Fruit fly (Drosophila melanogaster) whole organism, embryonic: ENCODE results near the gene ich.

Experiments used
- Awh ChIP-seq: fragments of 200-800 bp; sonication (Bioruptor generic); IDR thresholded peaks from 2 replicates; pipeline ENCODE4, ENCODE4 v1.3.6; 2022; ENCODE audit warnings: missing biosample characterization, missing genetic modification characterization
- BEAF-32 ChIP-seq: fragments of 200-800 bp; sonication (Bioruptor generic); optimal IDR thresholded peaks from 3 replicates; lab custom pipeline; 2017; ENCODE audit warnings: missing biosample characterization, missing genetic modification characterization, mild to moderate bottlenecking, moderate library complexity, missing genetic modification reagents
- CG11398 ChIP-seq: fragments of 200-800 bp; sonication (Bioruptor generic); optimal IDR thresholded peaks from 2 replicates; lab custom pipeline; 2016; ENCODE audit warnings: missing biosample characterization, missing genetic modification characterization
- CG11695 ChIP-seq: fragments of 200-800 bp; sonication (Bioruptor generic); IDR thresholded peaks from 3 replicates; pipeline ENCODE4 v1.3.6; 2022; ENCODE audit warnings: missing biosample characterization, missing genetic modification characterization
- CG1233 ChIP-seq: fragments of 200-800 bp; sonication (Bioruptor generic); optimal IDR thresholded peaks from 4 replicates; lab custom pipeline; 2018; ENCODE audit warnings: missing biosample characterization, mild to moderate bottlenecking, missing genetic modification characterization
- CG13296 ChIP-seq: fragments of 200-800 bp; sonication (Bioruptor generic); optimal IDR thresholded peaks from 3 replicates; lab custom pipeline; 2018; ENCODE audit warnings: missing biosample characterization, mild to moderate bottlenecking, missing genetic modification characterization
- CG16779 ChIP-seq: fragments of 200-800 bp; sonication (Bioruptor generic); IDR thresholded peaks from 2 replicates; pipeline ENCODE4 v1.3.6; 2022; ENCODE audit warnings: missing biosample characterization, missing genetic modification characterization
- CG17186 ChIP-seq: fragments of 200-800 bp; sonication (Bioruptor generic); optimal IDR thresholded peaks from 3 replicates; lab custom pipeline; 2017; ENCODE audit warnings: missing biosample characterization, missing genetic modification reagents, missing genetic modification characterization
- CG31365 ChIP-seq: fragments of 200-800 bp; sonication (Bioruptor generic); optimal IDR thresholded peaks from 2 replicates; lab custom pipeline; 2018; ENCODE audit warnings: missing biosample characterization, mild to moderate bottlenecking, missing genetic modification characterization
- CG32532 ChIP-seq: fragments of 200-800 bp; sonication (Bioruptor generic); IDR thresholded peaks from 2 replicates; pipeline ENCODE4 v1.3.6; 2022; ENCODE audit warnings: missing biosample characterization, missing genetic modification characterization
- CG3281 ChIP-seq: fragments of 200-800 bp; sonication (Bioruptor generic); optimal IDR thresholded peaks from 3 replicates; lab custom pipeline; 2017; ENCODE audit warnings: missing biosample characterization, mild to moderate bottlenecking, missing genetic modification characterization
- CG3407 ChIP-seq: fragments of 200-800 bp; sonication (Bioruptor generic); optimal IDR thresholded peaks from 2 replicates; lab custom pipeline; 2018; ENCODE audit warnings: missing biosample characterization, mild to moderate bottlenecking, missing genetic modification characterization
- CG4360 ChIP-seq: fragments of 200-800 bp; sonication (Bioruptor generic); IDR thresholded peaks from 2 replicates; pipeline ENCODE4 v1.3.6; 2022; ENCODE audit warnings: missing biosample characterization, missing genetic modification characterization
- CG6791 ChIP-seq: fragments of 200-800 bp; sonication (Bioruptor generic); IDR thresholded peaks from 3 replicates; pipeline ENCODE4 v1.3.6; 2022; ENCODE audit warnings: missing biosample characterization, missing genetic modification characterization; ENCODE audit not compliant: partially characterized antibody
- CG7372 ChIP-seq: fragments of 200-800 bp; sonication (Bioruptor generic); IDR thresholded peaks from 2 replicates; pipeline ENCODE4 v1.3.6; 2022; ENCODE audit warnings: missing biosample characterization, missing genetic modification characterization
- CG7556 ChIP-seq: fragments of 200-800 bp; sonication (Bioruptor generic); optimal IDR thresholded peaks from 2 replicates; lab custom pipeline; 2017; ENCODE audit warnings: missing biosample characterization, mild to moderate bottlenecking, missing genetic modification characterization
- CG7745 ChIP-seq: fragments of 200-800 bp; sonication (Bioruptor generic); optimal IDR thresholded peaks from 2 replicates; lab custom pipeline; 2018; ENCODE audit warnings: missing biosample characterization, mild to moderate bottlenecking, missing genetic modification characterization, moderate library complexity
- CG7963 ChIP-seq: fragments of 200-800 bp; sonication (Bioruptor generic); IDR thresholded peaks from 3 replicates; pipeline ENCODE4 v1.3.6; 2022; ENCODE audit warnings: missing biosample characterization, missing genetic modification characterization; ENCODE audit not compliant: partially characterized antibody
- CG8388 ChIP-seq: fragments of 200-800 bp; sonication (Bioruptor generic); optimal IDR thresholded peaks from 2 replicates; lab custom pipeline; 2019; ENCODE audit warnings: missing biosample characterization, mild to moderate bottlenecking, missing genetic modification characterization, moderate library complexity
- CG9932 ChIP-seq: fragments of 200-800 bp; sonication (Bioruptor generic); IDR thresholded peaks from 2 replicates; pipeline ENCODE4 v1.3.6; 2022; ENCODE audit warnings: missing biosample characterization, missing genetic modification characterization
- Chrac-16 ChIP-seq: fragments of 200-800 bp; sonication (Bioruptor generic); optimal IDR thresholded peaks from 3 replicates; lab custom pipeline; 2016; ENCODE audit warnings: missing biosample characterization, missing genetic modification characterization
- Doc3 ChIP-seq: fragments of 200-800 bp; sonication (Bioruptor generic); IDR thresholded peaks from 3 replicates; pipeline ENCODE4 v1.3.6; 2022; ENCODE audit warnings: missing biosample characterization, missing genetic modification characterization; ENCODE audit not compliant: partially characterized antibody
- Gsc ChIP-seq: fragments of 200-800 bp; sonication (Bioruptor generic); IDR thresholded peaks from 2 replicates; pipeline ENCODE4 v1.3.6; 2022; ENCODE audit warnings: missing biosample characterization, missing genetic modification characterization
- HLH3B ChIP-seq: fragments of 200-800 bp; sonication (Bioruptor generic); IDR thresholded peaks from 2 replicates; pipeline ENCODE4 v1.3.6; 2022; ENCODE audit warnings: missing biosample characterization, missing genetic modification characterization
- Hmr ChIP-seq: fragments of 200-800 bp; sonication (Bioruptor generic); optimal IDR thresholded peaks from 3 replicates; lab custom pipeline; 2017; ENCODE audit warnings: mild to moderate bottlenecking, missing biosample characterization, missing genetic modification reagents, missing genetic modification characterization
- MTF-1 ChIP-seq: fragments of 200-800 bp; sonication (Bioruptor generic); optimal IDR thresholded peaks from 2 replicates; lab custom pipeline; 2018; ENCODE audit warnings: missing biosample characterization, mild to moderate bottlenecking, missing genetic modification characterization, borderline replicate concordance
- Oli ChIP-seq: fragments of 200-800 bp; sonication (Bioruptor generic); optimal IDR thresholded peaks from 2 replicates; lab custom pipeline; 2018; ENCODE audit warnings: missing biosample characterization, mild to moderate bottlenecking, missing genetic modification characterization, moderate library complexity
- Ravus ChIP-seq: fragments of 200-800 bp; sonication (Bioruptor generic); IDR thresholded peaks from 2 replicates; pipeline ENCODE4 v1.3.6; 2022; ENCODE audit warnings: missing biosample characterization, missing genetic modification characterization
- Scr ChIP-seq: fragments of 200-800 bp; sonication (Bioruptor generic); IDR thresholded peaks from 2 replicates; pipeline ENCODE4 v1.3.6; 2022; ENCODE audit warnings: missing biosample characterization, missing genetic modification characterization; ENCODE audit not compliant: partially characterized antibody
- chm ChIP-seq: fragments of 200-800 bp; sonication (Bioruptor generic); IDR thresholded peaks from 2 replicates; pipeline ENCODE4 v1.3.6; 2022; ENCODE audit warnings: missing biosample characterization, missing genetic modification characterization
- dan ChIP-seq: fragments of 200-800 bp; sonication (Bioruptor generic); IDR thresholded peaks from 2 replicates; pipeline ENCODE4 v1.3.6; 2022; ENCODE audit warnings: missing biosample characterization, missing genetic modification characterization
- dati ChIP-seq: fragments of 200-800 bp; sonication (Bioruptor generic); IDR thresholded peaks from 2 replicates; pipeline ENCODE4 v1.3.6; 2022; ENCODE audit warnings: missing biosample characterization, missing genetic modification characterization
- disco-r ChIP-seq: fragments of 200-800 bp; sonication (Bioruptor generic); optimal IDR thresholded peaks from 2 replicates; lab custom pipeline; 2016; ENCODE audit warnings: missing biosample characterization, missing genetic modification characterization
- jigr1 ChIP-seq: fragments of 200-800 bp; sonication (Bioruptor generic); IDR thresholded peaks from 3 replicates; pipeline ENCODE4 v1.3.6; 2022; ENCODE audit warnings: missing biosample characterization, missing genetic modification characterization
- kay ChIP-seq: fragments of 200-800 bp; sonication (Bioruptor generic); optimal IDR thresholded peaks from 2 replicates; lab custom pipeline; 2016; ENCODE audit warnings: missing biosample characterization, missing genetic modification characterization
- nerfin-1 ChIP-seq: fragments of 200-800 bp; sonication (Bioruptor generic); optimal IDR thresholded peaks from 3 replicates; lab custom pipeline; 2019; ENCODE audit warnings: missing biosample characterization, mild to moderate bottlenecking, missing genetic modification characterization, moderate library complexity
- onecut ChIP-seq: fragments of 200-800 bp; sonication (Bioruptor generic); IDR thresholded peaks from 2 replicates; pipeline ENCODE4 v1.3.6; 2022; ENCODE audit warnings: missing biosample characterization, missing genetic modification characterization
- p53 ChIP-seq: fragments of 200-800 bp; sonication (Bioruptor generic); optimal IDR thresholded peaks from 2 replicates; lab custom pipeline; 2016; ENCODE audit warnings: missing biosample characterization, missing genetic modification characterization
- run ChIP-seq: fragments of 200-800 bp; sonication (Bioruptor generic); optimal IDR thresholded peaks from 3 replicates; lab custom pipeline; 2018; ENCODE audit warnings: missing biosample characterization, mild to moderate bottlenecking, missing genetic modification characterization
- seq ChIP-seq: fragments of 200-800 bp; sonication (Bioruptor generic); IDR thresholded peaks from 2 replicates; pipeline ENCODE4 v1.3.6; 2022; ENCODE audit warnings: missing biosample characterization, missing genetic modification characterization
- slou ChIP-seq: fragments of 200-800 bp; sonication (Bioruptor generic); optimal IDR thresholded peaks from 3 replicates; lab custom pipeline; 2016; ENCODE audit warnings: missing biosample characterization, missing genetic modification characterization
- sna ChIP-seq: fragments of 200-800 bp; sonication (Bioruptor generic); IDR thresholded peaks from 2 replicates; pipeline ENCODE4 v1.3.6; 2022; ENCODE audit warnings: missing biosample characterization, missing genetic modification characterization; ENCODE audit not compliant: partially characterized antibody
- sqz ChIP-seq: fragments of 200-800 bp; sonication (Bioruptor generic); optimal IDR thresholded peaks from 3 replicates; lab custom pipeline; 2018; ENCODE audit warnings: missing biosample characterization, mild to moderate bottlenecking, missing genetic modification characterization
- stwl ChIP-seq: fragments of 200-800 bp; sonication (Bioruptor generic); optimal IDR thresholded peaks from 3 replicates; lab custom pipeline; 2018; ENCODE audit warnings: missing biosample characterization, mild to moderate bottlenecking, missing genetic modification characterization, moderate library complexity
- tin ChIP-seq: fragments of 200-800 bp; sonication (Bioruptor generic); optimal IDR thresholded peaks from 3 replicates; lab custom pipeline; 2016; ENCODE audit warnings: missing biosample characterization, missing genetic modification characterization
- trem ChIP-seq: fragments of 200-800 bp; optimal IDR thresholded peaks from 3 replicates; lab custom pipeline; 2019; ENCODE audit warnings: missing biosample characterization, mild to moderate bottlenecking, missing genetic modification characterization, moderate library complexity
- usp ChIP-seq: fragments of >200 bp; optimal IDR thresholded peaks from 2 replicates; lab custom pipeline; 2017; ENCODE audit warnings: missing biosample characterization, missing genetic modification characterization
- vvl ChIP-seq: fragments of 200-800 bp; sonication (Bioruptor generic); IDR thresholded peaks from 2 replicates; pipeline ENCODE4 v1.3.6; 2022; ENCODE audit warnings: missing biosample characterization, missing genetic modification characterization

ich gene

dm6 chr3R:8927817-8928625, 34.8 kb downstream of the ich start (continued):
- TF ChIP-seq seq (peak; percentile 28; the same call in 1 of the 2 replicates), kay (GFP tag; lab: Kevin White, UChicago) (peak; percentile 27), Chrac-16 (GFP tag; lab: Kevin White, UChicago) (peak; percentile 78), dan (no peak), CG7556 (GFP tag; lab: Kevin White, UChicago) (peak; percentile 76), trem (peak; percentile 85), CG16779 (GFP tag; lab: Robert Waterston, UW) (0 out of 2 replicates have a peak, but pooled peaks have one; percentile 30), CG7372 (GFP tag; lab: Robert Waterston, UW) (peak; percentile 46; the same call in 1 of the 2 replicates), CG31365 (peak; percentile 46), BEAF-32 (GFP tag; lab: Kevin White, UChicago) (no peak), sqz (GFP tag; lab: Kevin White, UChicago) (no peak), stwl (peak; percentile 52), CG4360 (GFP tag; lab: Robert Waterston, UW) (peak; percentile 82), MTF-1 (GFP tag; lab: Kevin White, UChicago) (peak; percentile 20), CG6791 (GFP tag; lab: Robert Waterston, UW) (no peak; the same call in 2 of the 3 replicates), Oli (tag; lab: Kevin White, UChicago) (peak; percentile 76), CG8388 (peak; percentile 72), CG32532 (peak; percentile 69), CG3281 (peak; percentile 77), CG17186 (GFP tag; lab: Kevin White, UChicago) (peak; percentile 48), run (tag; lab: Kevin White, UChicago) (peak; percentile 29), Hmr (GFP tag; lab: Kevin White, UChicago) (peak; percentile 66), onecut (GFP tag; lab: Robert Waterston, UW) (peak; percentile 55; the same call in 1 of the 2 replicates), Awh (GFP tag; lab: Robert Waterston, UW) (no peak), disco-r (GFP tag; lab: Kevin White, UChicago) (peak; percentile 45), CG13296 (GFP tag; lab: Kevin White, UChicago) (peak; percentile 49), CG1233 (GFP tag; lab: Kevin White, UChicago) (peak; percentile 91), CG9932 (GFP tag; lab: Robert Waterston, UW) (peak; percentile 45; the same call in 1 of the 2 replicates), sna (GFP tag; lab: Robert Waterston, UW) (no peak), p53 (GFP tag; lab: Kevin White, UChicago) (no peak), CG11695 (GFP tag; lab: Robert Waterston, UW) (peak; percentile 79), Doc3 (GFP tag; lab: Robert Waterston, UW) (no peak), CG7745 (tag; lab: Kevin White, UChicago) (no peak), Scr (no peak), Gsc (no peak), jigr1 (GFP tag; lab: Robert Waterston, UW) (peak; percentile 55; the same call in 1 of the 3 replicates), Ravus (peak; percentile 11; the same call in 1 of the 2 replicates), CG11398 (peak; percentile 59), tin (GFP tag; lab: Kevin White, UChicago) (peak; percentile 73), usp (GFP tag; lab: Kevin White, UChicago) (no peak), HLH3B (GFP tag; lab: Robert Waterston, UW) (peak; percentile 38; the same call in 1 of the 2 replicates), CG3407 (GFP tag; lab: Kevin White, UChicago) (no peak), chm (GFP tag; lab: Robert Waterston, UW) (no peak), vvl (GFP tag; lab: Robert Waterston, UW) (peak; percentile 77), nerfin-1 (tag; lab: Kevin White, UChicago) (peak; percentile 81), dati (GFP tag; lab: Robert Waterston, UW) (0 out of 2 replicates have a peak, but pooled peaks have one; percentile 15), CG7963 (no peak), slou (GFP tag; lab: Kevin White, UChicago) (no peak)
